Worm (Caenorhabditis elegans) whole organism, L4/young adult: ENCODE data around the gene T23E1.3.

Experiments used
- W03F9.2 ChIP-seq: fragments of 150-350 bp; optimal IDR thresholded peaks from 2 replicates; lab custom pipeline; 2014; ENCODE audit warnings: missing biosample characterization, missing genetic modification characterization
- him-1 ChIP-seq: sonication (generic microtip); optimal IDR thresholded peaks from 2 replicates; lab custom pipeline; 2016; ENCODE audit warnings: missing genotype, missing genetic modification reagents, missing genetic modification characterization, missing compliant biosample characterization

ce11 chrIV:3097019-3097418 is 48.7 kb upstream of the T23E1.3 start:
- no peak for TF ChIP-seq W03F9.2
- no peak for TF ChIP-seq him-1 (tag; lab: Kevin White, UChicago)
